Fruit fly (Drosophila melanogaster): ENCODE data around the gene sim.

The sim gene

dm6 chr3R:13068022-13068421, 10.5 kb downstream of the sim start (continued):
- TF ChIP-seq Rel (GFP tag; optimal IDR thresholded peaks at IDR 0.05), result no peak
- TF ChIP-seq Rel (tag; optimal IDR thresholded peaks at IDR 0.05), result no peak

dm6 chr3R:13070011-13070619, 12.6 kb downstream of the sim start:
- TF ChIP-seq Vsx2 (GFP tag; optimal IDR thresholded peaks at IDR 0.05; ENCODE audit: partially characterized antibody), result no peak
- TF ChIP-seq foxo (GFP tag; optimal IDR thresholded peaks at IDR 0.05), result no peak
- TF ChIP-seq Jra (GFP tag; optimal IDR thresholded peaks at IDR 0.05), result no peak
- TF ChIP-seq CrebA (GFP tag; optimal IDR thresholded peaks at IDR 0.05; ENCODE audit: borderline replicate concordance), result no peak
- no peak for TF ChIP-seq fru (GFP tag; optimal IDR thresholded peaks at IDR 0.05)
- TF ChIP-seq Hr78 (GFP tag; optimal IDR thresholded peaks at IDR 0.05), result no peak

dm6 chr3R:13072052-13072451, 14.5 kb downstream of the sim start:
- TF ChIP-seq fru (GFP tag; optimal IDR thresholded peaks at IDR 0.05), result no peak
- TF ChIP-seq dmrt93B (GFP tag; optimal IDR thresholded peaks at IDR 0.05), result no peak
- no peak for TF ChIP-seq CrebA (GFP tag; optimal IDR thresholded peaks at IDR 0.05; ENCODE audit: borderline replicate concordance)
- TF ChIP-seq psq (GFP tag; optimal IDR thresholded peaks at IDR 0.05), result no peak
- no peak for TF ChIP-seq pan (optimal IDR thresholded peaks at IDR 0.05)
- TF ChIP-seq Rel (GFP tag; optimal IDR thresholded peaks at IDR 0.05), result no peak
- TF ChIP-seq Rel (tag; optimal IDR thresholded peaks at IDR 0.05), result no peak
- no peak for TF ChIP-seq rgr (GFP tag; optimal IDR thresholded peaks at IDR 0.05)
- no peak for TF ChIP-seq jim (GFP tag; optimal IDR thresholded peaks at IDR 0.05)
- no peak for TF ChIP-seq foxo (GFP tag; optimal IDR thresholded peaks at IDR 0.05)
- no peak for TF ChIP-seq sv (GFP tag; optimal IDR thresholded peaks at IDR 0.05)
- TF ChIP-seq OdsH (GFP tag; optimal IDR thresholded peaks at IDR 0.05), result no peak
- no peak for TF ChIP-seq brk (GFP tag; optimal IDR thresholded peaks at IDR 0.05)
- TF ChIP-seq Jra (GFP tag; optimal IDR thresholded peaks at IDR 0.05), result no peak
- TF ChIP-seq Myc (optimal IDR thresholded peaks at IDR 0.05), result no peak
- no peak for TF ChIP-seq Hr83 (GFP tag; optimal IDR thresholded peaks at IDR 0.05; ENCODE audit: poor library complexity, severe bottlenecking)

DNA sequence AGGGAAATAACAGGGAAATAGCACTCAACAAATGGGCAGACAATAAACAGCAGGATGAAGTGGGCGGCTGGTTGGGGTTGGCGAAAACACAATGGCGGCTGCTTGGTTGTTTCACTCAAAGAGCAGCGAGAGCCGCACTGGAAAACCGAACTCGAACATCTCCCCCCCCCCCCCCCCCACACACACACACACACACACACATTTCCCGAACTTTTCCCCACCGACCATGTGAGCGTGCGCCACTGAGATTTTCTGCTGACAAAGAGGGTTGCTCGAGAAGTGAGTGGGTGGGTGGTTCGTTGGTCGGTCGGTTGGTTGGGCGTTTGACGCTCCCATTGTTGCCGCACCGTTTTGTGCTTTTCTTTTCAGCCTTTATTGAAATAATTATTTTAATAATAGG, 15.6 kb downstream of the sim start:
- no peak for TF ChIP-seq HLH106 (tag; optimal IDR thresholded peaks at IDR 0.05)
- no peak for TF ChIP-seq CrebA (GFP tag; optimal IDR thresholded peaks at IDR 0.05; ENCODE audit: borderline replicate concordance)
- TF ChIP-seq Hnf4 (GFP tag; optimal IDR thresholded peaks at IDR 0.05), result no peak
- no peak for TF ChIP-seq Abd-B (GFP tag; optimal IDR thresholded peaks at IDR 0.05)
- TF ChIP-seq N (GFP tag; optimal IDR thresholded peaks at IDR 0.05), result no peak
- TF ChIP-seq woc (GFP tag; optimal IDR thresholded peaks at IDR 0.05), result no peak
- TF ChIP-seq Jra (GFP tag; optimal IDR thresholded peaks at IDR 0.05), result no peak
- TF ChIP-seq foxo (GFP tag; optimal IDR thresholded peaks at IDR 0.05), result no peak
- TF ChIP-seq ey (GFP tag; optimal IDR thresholded peaks at IDR 0.05), result no peak
- TF ChIP-seq fru (GFP tag; optimal IDR thresholded peaks at IDR 0.05), result no peak
- TF ChIP-seq h (GFP tag; optimal IDR thresholded peaks at IDR 0.05), result no peak
- TF ChIP-seq dl (GFP tag; optimal IDR thresholded peaks at IDR 0.05; ENCODE audit: insufficient read depth in 1 of 2, partially characterized antibody in 2 of 2), result no peak
- TF ChIP-seq Mio (GFP tag; optimal IDR thresholded peaks at IDR 0.05), result no peak
- TF ChIP-seq rgr (GFP tag; optimal IDR thresholded peaks at IDR 0.05), result no peak
- TF ChIP-seq dmrt93B (GFP tag; optimal IDR thresholded peaks at IDR 0.05), result no peak
- no peak for TF ChIP-seq GATAd (GFP tag; optimal IDR thresholded peaks at IDR 0.05)
- TF ChIP-seq sv (GFP tag; optimal IDR thresholded peaks at IDR 0.05), result no peak
- TF ChIP-seq Sp1 (GFP tag; optimal IDR thresholded peaks at IDR 0.05), result no peak
- TF ChIP-seq Hr78 (GFP tag; optimal IDR thresholded peaks at IDR 0.05), result no peak
- TF ChIP-seq brk (GFP tag; optimal IDR thresholded peaks at IDR 0.05), result no peak

- no peak for TF ChIP-seq ey (GFP tag; optimal IDR thresholded peaks at IDR 0.05)
- no peak for TF ChIP-seq Dif (GFP tag; optimal IDR thresholded peaks at IDR 0.05; ENCODE audit: partially characterized antibody)
- no peak for TF ChIP-seq Dfd (GFP tag; optimal IDR thresholded peaks at IDR 0.05)
- no peak for TF ChIP-seq GATAd (GFP tag; optimal IDR thresholded peaks at IDR 0.05)
- no peak for TF ChIP-seq br (GFP tag; optimal IDR thresholded peaks at IDR 0.05)
- no peak for TF ChIP-seq Rel (GFP tag; optimal IDR thresholded peaks at IDR 0.05)
- TF ChIP-seq Rel (tag; optimal IDR thresholded peaks at IDR 0.05), result no peak
- no peak for TF ChIP-seq Hr83 (GFP tag; optimal IDR thresholded peaks at IDR 0.05; ENCODE audit: poor library complexity, severe bottlenecking)
- no peak for TF ChIP-seq dmrt93B (GFP tag; optimal IDR thresholded peaks at IDR 0.05)
- TF ChIP-seq Abd-B (GFP tag; optimal IDR thresholded peaks at IDR 0.05), result no peak
- TF ChIP-seq usp (GFP tag; optimal IDR thresholded peaks at IDR 0.05), result no peak
- TF ChIP-seq dl (GFP tag; optimal IDR thresholded peaks at IDR 0.05; ENCODE audit: insufficient read depth in 1 of 2, partially characterized antibody in 2 of 2), result no peak
- no peak for TF ChIP-seq pan (optimal IDR thresholded peaks at IDR 0.05)
Measured at dm6 chr3R:13074588-13074987, 17.0 kb downstream of the sim start.

All from whole organism, wandering third instar larva.